ENCODE assay signal across 2 worm cellular contexts in the genomic region with DNA sequence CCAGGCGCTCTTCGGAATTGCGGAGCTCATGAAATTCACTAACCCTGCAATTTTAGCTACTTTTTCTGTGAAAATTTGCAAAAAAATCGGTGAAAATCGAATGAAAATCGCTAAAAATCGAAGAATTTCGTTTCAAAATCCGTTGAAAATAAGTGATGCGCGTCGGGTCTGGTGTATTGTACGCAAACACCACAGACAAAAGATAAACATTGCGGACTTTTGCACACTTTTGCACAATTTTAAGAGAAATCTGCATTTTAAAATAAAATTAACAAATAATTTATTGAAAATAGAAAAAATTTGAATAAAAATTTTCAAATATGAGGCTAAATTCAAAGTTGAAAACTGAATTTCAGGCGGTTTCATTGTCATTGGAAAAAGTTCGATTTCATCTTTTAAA.
TF ChIP-seq lines count a peak whose summit lies in the region.

TSS of gene F53G2.12 (minus strand) at position 44 of the 400 bp plus-strand sequence.

TF ChIP-seq in whole organism, L1 larva, 84 proteins besides CTCF, POLR2A, EP300 and RAD21 (continued from another document):
- TF ChIP-seq nhr-20 (tag; optimal IDR thresholded peaks at IDR 0.05; lab: Kevin White, UChicago) (no peak), nhr-71 (tag; optimal IDR thresholded peaks at IDR 0.05; lab: Kevin White, UChicago) (no peak), fkh-4 (tag; optimal IDR thresholded peaks at IDR 0.05; lab: Kevin White, UChicago; ENCODE audit: borderline replicate concordance) (no peak), tbx-2 (tag; optimal IDR thresholded peaks at IDR 0.05; lab: Kevin White, UChicago) (no peak), elt-3 (tag; optimal IDR thresholded peaks at IDR 0.05; lab: Kevin White, UChicago) (no peak), aha-1 (tag; optimal IDR thresholded peaks at IDR 0.05; lab: Kevin White, UChicago) (no peak), nhr-84 (tag; optimal IDR thresholded peaks at IDR 0.05; lab: Kevin White, UChicago) (no peak), mdl-1 (tag; optimal IDR thresholded peaks at IDR 0.05; lab: Kevin White, UChicago) (no peak), sup-37 (GFP tag; optimal IDR thresholded peaks at IDR 0.05; lab: Kevin White, UChicago) (no peak), nhr-28 (tag; optimal IDR thresholded peaks at IDR 0.05; lab: Kevin White, UChicago) (no peak), vab-15 (tag; optimal IDR thresholded peaks at IDR 0.05; lab: Kevin White, UChicago) (no peak), mef-2 (tag; optimal IDR thresholded peaks at IDR 0.05; lab: Kevin White, UChicago) (no peak), efl-1 (optimal IDR thresholded peaks at IDR 0.05; lab: Kevin White, UChicago) (peak; percentile 36 to 47), efl-1 (GFP tag; optimal IDR thresholded peaks at IDR 0.05 in 1 of 2; lab: Kevin White, UChicago) (peak; percentile 54 to 95), aly-2 (tag; optimal IDR thresholded peaks at IDR 0.05; lab: Kevin White, UChicago) (no peak), pax-3 (tag; optimal IDR thresholded peaks at IDR 0.05; lab: Kevin White, UChicago) (no peak), fkh-10 (GFP tag; optimal IDR thresholded peaks at IDR 0.05; lab: Kevin White, UChicago) (no peak), fos-1 (tag; optimal IDR thresholded peaks at IDR 0.05; lab: Kevin White, UChicago) (no peak), mep-1 (tag; optimal IDR thresholded peaks at IDR 0.05; lab: Kevin White, UChicago) (peak; percentile 7), mab-9 (GFP tag; IDR thresholded peaks at IDR 0.05; lab: Robert Waterston, UW) (no peak), ceh-88 (GFP tag; IDR thresholded peaks at IDR 0.05; lab: Robert Waterston, UW) (no peak), ets-5 (GFP tag; IDR thresholded peaks at IDR 0.05; lab: Robert Waterston, UW) (no peak), hlh-4 (tag; optimal IDR thresholded peaks at IDR 0.05; lab: Kevin White, UChicago) (no peak), lsy-2 (tag; optimal IDR thresholded peaks at IDR 0.05; lab: Kevin White, UChicago) (peak; percentile 52 to 54), tlp-1 (tag; optimal IDR thresholded peaks at IDR 0.05; lab: Kevin White, UChicago) (no peak), ztf-11 (tag; optimal IDR thresholded peaks at IDR 0.05; lab: Kevin White, UChicago) (no peak), nhr-19 (GFP tag; conservative IDR thresholded peaks at IDR 0.05; lab: Robert Waterston, UW) (no peak), C34B4.2 (tag; optimal IDR thresholded peaks at IDR 0.05; lab: Kevin White, UChicago) (no peak), unc-130 (tag; optimal IDR thresholded peaks at IDR 0.05; lab: Kevin White, UChicago) (no peak), nhr-237 (tag; optimal IDR thresholded peaks at IDR 0.05; lab: Kevin White, UChicago) (no peak), lir-3 (tag; optimal IDR thresholded peaks at IDR 0.05; lab: Kevin White, UChicago; ENCODE audit: poor library complexity) (no peak), nhr-85 (tag; lab: Kevin White, UChicago) (no peak), rnt-1 (tag; optimal IDR thresholded peaks at IDR 0.05; lab: Kevin White, UChicago) (no peak), zag-1 (tag; optimal IDR thresholded peaks at IDR 0.05; lab: Kevin White, UChicago) (no peak), swsn-7 (tag; optimal IDR thresholded peaks at IDR 0.05; lab: Kevin White, UChicago) (no peak), F16B12.6 (tag; optimal IDR thresholded peaks at IDR 0.05; lab: Kevin White, UChicago) (peak; percentile 82), dpl-1 (GFP tag; optimal IDR thresholded peaks at IDR 0.05; lab: Kevin White, UChicago) (peak; percentile 6 to 57 (median 46))

TF ChIP-seq in whole organism, L2 larva, 48 proteins besides CTCF, POLR2A, EP300 and RAD21 (continued from another document):
- TF ChIP-seq sma-3 (GFP tag; optimal IDR thresholded peaks at IDR 0.05; lab: Kevin White, UChicago) (no peak), gmeb-1 (tag; optimal IDR thresholded peaks at IDR 0.05; lab: Kevin White, UChicago) (no peak), ztf-1 (GFP tag; conservative IDR thresholded peaks at IDR 0.05; lab: Robert Waterston, UW) (no peak), nhr-129 (tag; optimal IDR thresholded peaks at IDR 0.05; lab: Kevin White, UChicago) (no peak), blmp-1 (tag; optimal IDR thresholded peaks at IDR 0.05; lab: Kevin White, UChicago; ENCODE audit: insufficient read depth) (no peak)
